Worm (Caenorhabditis elegans) whole organism, dauer: ENCODE measurements around the gene nft-1.
"Not testable (repeated sequence)": the region's sequence is repeated elsewhere in the genome, so short reads cannot be mapped to it uniquely, and the experiment has no call there.

Experiments
- unc-62 ChIP-seq: sonication (generic microtip); optimal IDR thresholded peaks from 2 replicates; lab custom pipeline; 2017; ENCODE audit warnings: missing biosample characterization, missing genetic modification reagents, missing genetic modification characterization

The nft-1 gene

DNA sequence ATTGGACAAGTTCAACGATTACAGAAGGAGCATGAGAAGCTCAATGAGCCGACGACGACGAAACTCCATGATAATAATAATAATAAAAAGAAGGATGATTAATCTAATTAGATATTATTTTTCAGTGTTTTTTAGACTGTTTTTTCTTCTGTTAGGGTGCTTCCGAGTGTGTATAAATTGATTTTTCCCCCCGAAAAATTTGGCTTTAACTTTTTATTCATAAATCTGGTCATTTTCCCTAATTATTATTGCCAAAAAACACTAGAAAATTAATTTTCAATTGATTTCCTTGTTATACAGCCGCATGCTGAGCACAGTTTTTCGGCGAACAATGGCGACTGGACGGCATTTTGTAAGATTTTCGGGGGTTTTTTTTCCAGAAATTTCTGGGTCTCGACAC lies at the start of gene nft-1:
Gene nft-1, plus strand, starts transcription at position 301 of the 400 bp plus-strand sequence.
- no peak for TF ChIP-seq unc-62 (GFP tag; lab: Kevin White, UChicago)

DNA sequence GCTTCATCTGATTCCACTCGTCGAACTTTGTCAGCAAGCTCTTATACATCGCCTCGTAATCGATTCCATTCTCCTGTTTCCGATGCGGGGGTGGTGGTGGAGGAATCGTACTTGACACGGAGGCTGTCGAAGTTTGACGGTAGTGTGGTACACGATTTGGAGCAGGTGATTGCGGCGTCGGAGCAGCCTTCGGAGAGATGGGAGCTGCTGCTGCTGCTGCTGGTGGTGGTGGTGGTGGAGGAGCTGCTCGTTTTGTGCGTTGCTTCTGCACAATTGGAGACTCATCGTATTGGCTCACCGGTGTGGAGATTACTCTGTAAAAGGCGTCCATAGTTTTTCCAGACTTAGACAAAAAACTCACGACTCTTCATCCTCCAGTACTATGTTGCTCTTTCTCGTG lies 49.4 kb upstream of the nft-1 start:
- TF ChIP-seq unc-62 (GFP tag; lab: Kevin White, UChicago), result no peak

- TF ChIP-seq unc-62 (GFP tag; lab: Kevin White, UChicago), result no peak
These were observed 47.6 kb upstream of the nft-1 start for ce11 chrIII:11876130-11876529.

DNA sequence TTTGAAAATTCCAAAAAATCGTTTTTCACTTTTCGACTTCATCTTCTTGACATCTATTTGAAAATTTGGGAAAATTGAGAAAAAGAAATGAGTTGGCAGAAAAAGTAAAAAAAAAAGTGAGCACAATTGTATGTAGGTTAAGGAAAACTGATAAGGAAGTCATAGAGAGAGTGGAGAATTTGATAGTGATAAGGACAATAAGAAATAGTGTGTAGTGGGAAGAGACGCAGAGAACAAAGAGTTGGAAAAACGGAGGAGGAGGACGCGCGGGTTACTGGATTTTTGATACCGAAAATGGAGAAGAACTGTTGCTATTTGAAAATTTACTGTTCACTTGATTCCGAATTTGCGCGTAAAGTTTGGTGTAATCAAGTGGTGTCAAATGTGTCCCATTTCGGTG lies 44.9 kb upstream of the nft-1 start, which contains the start of gene Y56A3A.6:
Gene Y56A3A.6, minus strand, starts transcription at position 53 of the 400 bp plus-strand sequence.
- TF ChIP-seq unc-62 (GFP tag; lab: Kevin White, UChicago), result no peak

ce11 chrIII:11881549-11881948 lies 42.1 kb upstream of the nft-1 start:
- TF ChIP-seq unc-62 (GFP tag; lab: Kevin White, UChicago), result no peak

ce11 chrIII:11883694-11884093 lies 40.0 kb upstream of the nft-1 start, which contains the start of gene fbxb-22:
fbxb-22 (minus strand) TSS chrIII:11883754.
- not testable (repeated sequence) for TF ChIP-seq unc-62 (GFP tag; lab: Kevin White, UChicago)

DNA sequence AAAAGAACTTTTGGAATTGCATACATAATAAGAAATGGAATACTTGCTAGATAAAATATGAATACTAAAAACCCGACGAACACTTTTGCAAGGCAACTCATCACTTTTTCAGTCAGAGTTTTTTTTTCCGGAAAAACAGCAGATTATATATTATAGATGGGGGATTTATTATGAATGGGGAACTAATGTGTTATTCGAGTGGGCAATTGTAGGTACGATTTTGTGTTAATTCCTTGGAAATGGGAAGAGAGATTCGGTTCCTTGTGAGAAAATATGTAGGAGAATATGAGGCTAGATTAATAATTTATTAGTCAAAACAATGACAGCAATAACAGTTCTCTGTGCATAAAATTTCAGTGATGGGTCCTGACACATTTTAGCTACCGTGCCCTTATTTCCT lies 32.4 kb upstream of the nft-1 start, which contains the start of gene faah-5:
Gene faah-5, minus strand, starts transcription at position 101 of the 400 bp plus-strand sequence.
- no peak for TF ChIP-seq unc-62 (GFP tag; lab: Kevin White, UChicago)

- no peak for TF ChIP-seq unc-62 (GFP tag; lab: Kevin White, UChicago)
These were observed 30.7 kb upstream of the nft-1 start, which contains the start of gene Y56A3A.41 for ce11 chrIII:11892939-11893338. Y56A3A.41 (minus strand) TSS chrIII:11893039.

ce11 chrIII:11895504-11895903 lies 28.2 kb upstream of the nft-1 start:
- no peak for TF ChIP-seq unc-62 (GFP tag; lab: Kevin White, UChicago)

- TF ChIP-seq unc-62 (GFP tag; lab: Kevin White, UChicago), result no peak
These were observed 27.0 kb upstream of the nft-1 start for ce11 chrIII:11896652-11897051.

ce11 chrIII:11898169-11898568 lies 25.5 kb upstream of the nft-1 start, which contains the start of gene tsen-2:
tsen-2 (minus strand) TSS chrIII:11898269.
- TF ChIP-seq unc-62 (GFP tag; lab: Kevin White, UChicago), result no peak

- TF ChIP-seq unc-62 (GFP tag; lab: Kevin White, UChicago), result no peak
These were observed 23.7 kb upstream of the nft-1 start for ce11 chrIII:11900022-11900421.

ce11 chrIII:11902782-11903181 lies 20.9 kb upstream of the nft-1 start:
- no peak for TF ChIP-seq unc-62 (GFP tag; lab: Kevin White, UChicago)

DNA sequence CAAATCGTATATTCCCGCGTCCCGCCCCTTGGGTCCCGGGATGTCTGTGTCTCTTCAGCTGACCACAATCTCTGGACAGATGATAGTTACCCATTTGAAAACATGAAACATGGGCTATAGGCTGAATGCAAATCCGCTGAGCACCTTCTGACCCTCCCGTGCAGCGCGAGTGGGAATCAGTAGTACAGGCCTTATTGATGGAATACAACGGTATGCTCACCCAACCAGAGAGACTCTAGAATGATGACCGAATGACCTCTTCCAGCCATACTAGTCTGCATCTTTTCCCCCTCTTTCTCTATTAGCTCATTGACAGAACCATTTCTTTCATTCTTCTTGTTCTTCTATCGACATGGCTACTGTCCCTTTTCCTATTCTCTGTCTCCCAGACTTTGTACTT lies 16.5 kb upstream of the nft-1 start, which contains the start of gene sdz-33:
Gene sdz-33, plus strand, starts transcription at position 301 of the 400 bp plus-strand sequence.
- TF ChIP-seq unc-62 (GFP tag; lab: Kevin White, UChicago), result no peak

ce11 chrIII:11908660-11909059 lies 15.0 kb upstream of the nft-1 start, which contains the start of gene fbxb-24:
fbxb-24 (plus strand) TSS chrIII:11908960.
- no peak for TF ChIP-seq unc-62 (GFP tag; lab: Kevin White, UChicago)

DNA sequence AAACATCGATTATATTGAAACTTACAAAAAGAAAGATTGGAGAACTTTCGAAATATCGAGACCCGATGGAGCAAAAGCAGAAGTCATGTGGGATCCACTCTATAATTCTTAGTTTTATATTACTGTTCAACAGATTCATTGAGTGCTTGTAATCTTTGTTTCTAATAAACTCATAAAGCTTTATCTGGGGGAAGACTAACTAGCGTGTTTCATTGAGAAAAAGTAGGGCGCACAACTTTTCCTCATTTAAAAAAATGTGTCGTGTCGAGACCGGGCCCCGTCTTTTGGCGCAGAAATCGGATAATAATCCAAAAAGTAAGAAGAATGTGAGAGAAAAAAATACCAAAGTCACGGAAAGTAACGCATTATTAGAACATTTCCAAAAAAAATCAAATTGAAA lies 13.9 kb upstream of the nft-1 start, which contains the start of gene faah-4:
Gene faah-4, minus strand, starts transcription at position 101 of the 400 bp plus-strand sequence.
- TF ChIP-seq unc-62 (GFP tag; lab: Kevin White, UChicago), result no peak

DNA sequence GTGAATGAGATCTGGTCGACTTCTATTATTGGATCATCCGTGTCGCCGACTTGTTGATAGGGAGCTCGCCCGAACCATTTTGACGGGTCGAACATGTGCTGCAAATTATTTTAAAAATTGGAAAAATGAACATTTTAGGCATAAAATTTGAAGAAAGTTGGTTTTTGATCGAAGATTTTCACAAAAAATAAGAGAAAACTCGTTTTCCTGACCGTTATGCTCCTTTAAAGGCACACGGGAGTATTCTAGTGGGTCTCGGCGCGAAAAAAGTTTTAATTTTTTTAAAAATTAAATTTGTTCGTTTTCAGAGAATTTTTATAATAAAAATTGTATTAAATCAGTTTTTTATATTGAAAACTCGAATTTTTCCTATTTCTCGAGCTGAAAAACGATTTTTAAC lies 9.5 kb upstream of the nft-1 start, which contains the start of gene Y56A3A.16:
Gene Y56A3A.16, minus strand, starts transcription at position 101 of the 400 bp plus-strand sequence.
- TF ChIP-seq unc-62 (GFP tag; lab: Kevin White, UChicago), result no peak
